Worm (Caenorhabditis elegans) whole organism, mixed stage, embryonic: ENCODE results near the gene cls-2.

Source experiments
- bed-3 ChIP-seq: fragments of 200-800 bp; sonication (Bioruptor generic); optimal IDR thresholded peaks from 3 replicates; lab custom pipeline; 2018; ENCODE audit warnings: mild to moderate bottlenecking, missing genetic modification characterization, moderate library complexity, missing compliant biosample characterization
- elt-1 ChIP-seq: sonication (generic microtip); optimal IDR thresholded peaks from 2 replicates; lab custom pipeline; 2017; ENCODE audit warnings: missing genetic modification characterization, mild to moderate bottlenecking, missing compliant biosample characterization, antibody characterized with exemption, moderate library complexity, borderline replicate concordance; ENCODE audit not compliant: insufficient read depth
- elt-3 ChIP-seq: fragments of 150-350 bp; optimal IDR thresholded peaks from 2 replicates; lab custom pipeline; 2014; ENCODE audit warnings: missing biosample characterization, missing genetic modification characterization
- ham-2 ChIP-seq: fragments of 200-800 bp; sonication (Bioruptor generic); optimal IDR thresholded peaks from 2 replicates; lab custom pipeline; 2018; ENCODE audit warnings: mild to moderate bottlenecking, missing genetic modification characterization, missing compliant biosample characterization
- mep-1 ChIP-seq: fragments of 150-350 bp; optimal IDR thresholded peaks from 2 replicates; lab custom pipeline; 2017; ENCODE audit warnings: missing biosample characterization, missing genetic modification reagents, missing genetic modification characterization, inconsistent platforms
- nhr-28 ChIP-seq: fragments of 150-350 bp; optimal IDR thresholded peaks from 2 replicates; lab custom pipeline; 2014; ENCODE audit warnings: missing biosample characterization, missing genetic modification characterization
- pha-4 ChIP-seq: fragments of 150-350 bp; optimal IDR thresholded peaks from 2 replicates; lab custom pipeline; 2018; ENCODE audit warnings: missing biosample characterization, missing genetic modification reagents, missing genetic modification characterization
- snpc-4 ChIP-seq: fragments of 150-350 bp; optimal IDR thresholded peaks from 2 replicates; lab custom pipeline; 2014; ENCODE audit warnings: missing biosample characterization, missing genetic modification characterization
- unc-120 ChIP-seq: sonication (generic microtip); optimal IDR thresholded peaks from 2 replicates; lab custom pipeline; 2017; ENCODE audit warnings: missing genetic modification characterization, missing compliant biosample characterization; ENCODE audit not compliant: poor library complexity, severe bottlenecking
- unc-62 ChIP-seq: fragments of 150-350 bp; optimal IDR thresholded peaks from 2 replicates; lab custom pipeline; 2014; ENCODE audit warnings: missing biosample characterization, missing genetic modification reagents, missing genetic modification characterization

DNA sequence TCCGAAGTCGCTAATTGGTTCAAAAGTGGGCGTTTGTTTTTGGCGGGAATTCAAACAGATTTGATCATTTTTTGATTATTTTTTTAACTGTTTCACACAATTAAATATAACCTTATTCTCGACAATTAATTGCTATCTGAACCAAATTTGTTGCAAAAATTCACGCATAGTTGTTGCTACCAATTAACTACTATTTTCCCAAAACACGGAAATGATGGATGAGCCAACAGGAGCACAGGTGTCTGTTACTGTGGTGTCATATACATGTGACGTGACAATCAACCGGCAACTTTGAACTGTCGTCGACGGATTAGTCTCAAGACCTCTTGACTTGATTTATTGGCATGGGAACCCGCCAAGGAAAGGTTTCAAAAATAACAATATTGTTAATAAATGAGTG, 17.9 kb downstream of the cls-2 start:
- TF ChIP-seq nhr-28 (tag; lab: Kevin White, UChicago) (no peak), unc-62 (peak; percentile 13), elt-1 (no peak), ham-2 (GFP tag; lab: Kevin White, UChicago) (no peak), elt-3 (tag; lab: Kevin White, UChicago) (no peak), pha-4 (tag; lab: Kevin White, UChicago) (no peak), snpc-4 (tag; lab: Kevin White, UChicago) (no peak), bed-3 (GFP tag; lab: Kevin White, UChicago) (no peak), mep-1 (tag; lab: Kevin White, UChicago) (no peak), unc-120 (tag; lab: Kevin White, UChicago) (no peak)
